Fruit fly (Drosophila melanogaster) whole organism: ENCODE data around the gene CG7794.

Source experiments
- CG8478 ChIP-seq: fragments of >200 bp; optimal IDR thresholded peaks from 2 replicates; lab custom pipeline; 2018; ENCODE audit warnings: inconsistent platforms
- Dll ChIP-seq: fragments of >200 bp; optimal IDR thresholded peaks from 2 replicates; lab custom pipeline; 2017
- pan ChIP-seq: fragments of >200 bp; optimal IDR thresholded peaks from 2 replicates; lab custom pipeline; 2017

DNA sequence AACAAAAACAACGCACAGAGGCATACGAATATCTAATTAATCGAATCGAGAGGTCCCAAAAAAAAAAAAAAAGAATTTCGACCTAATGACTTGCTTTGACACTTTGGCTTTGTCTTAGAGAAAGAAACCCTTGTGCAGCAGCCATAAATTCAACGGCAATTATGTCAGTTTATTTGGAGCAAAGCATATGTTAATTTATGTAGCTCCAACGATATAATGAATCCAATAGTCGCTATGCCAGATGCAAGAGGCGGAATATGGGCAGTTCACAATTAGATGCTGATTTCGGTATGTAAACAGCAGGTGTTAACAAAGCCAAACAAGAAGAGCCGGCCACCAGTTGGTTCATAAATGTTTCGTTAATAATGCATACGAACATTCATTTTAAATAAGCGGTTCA is 49.5 kb downstream of the CG7794 start:
- TF ChIP-seq CG8478 (lab: Kevin White, UChicago) = no peak
- TF ChIP-seq pan (lab: Kevin White, UChicago) = no peak
- TF ChIP-seq Dll (lab: Kevin White, UChicago) = no peak
